Fruit fly (Drosophila melanogaster): ENCODE results near the gene CG9521.

Gene CG9521

dm6 chrX:14837983-14838382 lies 15.1 kb downstream of the CG9521 start, which contains the start of gene Grx5 (continued):
- TF ChIP-seq trem (tag; optimal IDR thresholded peaks at IDR 0.05) (no peak), yki (optimal IDR thresholded peaks at IDR 0.05) (no peak), Ada2b (GFP tag; IDR thresholded peaks at IDR 0.05) (no peak), sisA (GFP tag; IDR thresholded peaks at IDR 0.05) (no peak), CG14667 (GFP tag; IDR thresholded peaks at IDR 0.05) (no peak), HLH4C (GFP tag; IDR thresholded peaks at IDR 0.05; ENCODE audit: partially characterized antibody) (peak; percentile 61; the same call in 1 of the 3 replicates), CG10543 (GFP tag; optimal IDR thresholded peaks at IDR 0.05) (no peak), MBD-R2 (GFP tag; IDR thresholded peaks at IDR 0.05) (peak; percentile 58), CG8359 (GFP tag; optimal IDR thresholded peaks at IDR 0.05; ENCODE audit: borderline replicate concordance) (no peak), Dref (GFP tag; IDR thresholded peaks at IDR 0.05) (peak; percentile 70), CG17385 (GFP tag; optimal IDR thresholded peaks at IDR 0.05) (no peak), gt (GFP tag; IDR thresholded peaks at IDR 0.05) (no peak), CG10959 (GFP tag; IDR thresholded peaks at IDR 0.05) (no peak), peb (GFP tag; IDR thresholded peaks at IDR 0.05) (no peak), Bgb (GFP tag; IDR thresholded peaks at IDR 0.05; ENCODE audit: partially characterized antibody) (peak; percentile 45), CG7786 (GFP tag; optimal IDR thresholded peaks at IDR 0.05) (no peak), CG14860 (GFP tag; IDR thresholded peaks at IDR 0.05; ENCODE audit: partially characterized antibody) (peak; percentile 46; the same call in 1 of the 3 replicates), trh (GFP tag; optimal IDR thresholded peaks at IDR 0.05) (no peak), HLHmδ (GFP tag; optimal IDR thresholded peaks at IDR 0.05) (no peak), CG12236 (GFP tag; optimal IDR thresholded peaks at IDR 0.05) (no peak), CG2875 (GFP tag; optimal IDR thresholded peaks at IDR 0.05) (no peak), Deaf1 (tag; optimal IDR thresholded peaks at IDR 0.05) (no peak), Fer1 (GFP tag; optimal IDR thresholded peaks at IDR 0.05) (no peak), MTF-1 (GFP tag; optimal IDR thresholded peaks at IDR 0.05; ENCODE audit: borderline replicate concordance) (no peak), zf30C (GFP tag; optimal IDR thresholded peaks at IDR 0.05) (no peak), nmo (GFP tag; optimal IDR thresholded peaks at IDR 0.05) (no peak), CG2202 (tag; optimal IDR thresholded peaks at IDR 0.05) (no peak), Dbx (GFP tag; IDR thresholded peaks at IDR 0.05) (no peak), sens (GFP tag) (no peak), h (optimal IDR thresholded peaks at IDR 0.05) (no peak), chm (GFP tag; IDR thresholded peaks at IDR 0.05) (no peak), CG9797 (GFP tag; optimal IDR thresholded peaks at IDR 0.05) (no peak), slbo (GFP tag; IDR thresholded peaks at IDR 0.05) (no peak), GATAe (GFP tag; conservative IDR thresholded peaks at IDR 0.05) (no peak), Blimp-1 (GFP tag; optimal IDR thresholded peaks at IDR 0.05) (no peak), ab (GFP tag; optimal IDR thresholded peaks at IDR 0.05) (no peak), chinmo (GFP tag; IDR thresholded peaks at IDR 0.05; ENCODE audit: partially characterized antibody) (no peak), twi (tag; optimal IDR thresholded peaks at IDR 0.05) (no peak), Atf-2 (GFP tag; optimal IDR thresholded peaks at IDR 0.05) (no peak), CG13424 (tag; optimal IDR thresholded peaks at IDR 0.05) (no peak), CG7745 (tag; optimal IDR thresholded peaks at IDR 0.05) (no peak), Dll (GFP tag; IDR thresholded peaks at IDR 0.05; ENCODE audit: partially characterized antibody) (peak; percentile 75), Hey (tag; optimal IDR thresholded peaks at IDR 0.05) (no peak), sug (tag; optimal IDR thresholded peaks at IDR 0.05) (no peak), cwo (GFP tag; optimal IDR thresholded peaks at IDR 0.05) (no peak), Hmx (GFP tag; optimal IDR thresholded peaks at IDR 0.05) (no peak), E2f2 (GFP tag; IDR thresholded peaks at IDR 0.05) (0 out of 2 replicates have a peak, but pooled peaks have one; percentile 11), CG9609 (GFP tag; optimal IDR thresholded peaks at IDR 0.05) (no peak), B-H2 (GFP tag; optimal IDR thresholded peaks at IDR 0.05) (no peak), CG2120 (GFP tag; optimal IDR thresholded peaks at IDR 0.05) (no peak), CG42726 (GFP tag; IDR thresholded peaks at IDR 0.05; ENCODE audit: partially characterized antibody) (no peak), CG7963 (GFP tag; IDR thresholded peaks at IDR 0.05; ENCODE audit: partially characterized antibody) (peak; percentile 48; the same call in 1 of the 3 replicates)

Measured in whole organism, embryonic.